Worm (Caenorhabditis elegans) whole organism, L1 larva: ENCODE measurements around the gene F59E12.15.

Experiments used
- C16A3.4 ChIP-seq: fragments of 150-350 bp; optimal IDR thresholded peaks from 2 replicates; lab custom pipeline; 2014; ENCODE audit warnings: missing biosample characterization, missing genetic modification characterization
- C34B4.2 ChIP-seq: sonication (generic microtip); optimal IDR thresholded peaks from 2 replicates; lab custom pipeline; 2017; ENCODE audit warnings: mild to moderate bottlenecking, missing genetic modification characterization, missing compliant biosample characterization
- F16B12.6 ChIP-seq: fragments of 150-350 bp; optimal IDR thresholded peaks from 2 replicates; lab custom pipeline; 2014; ENCODE audit warnings: missing biosample characterization, missing genetic modification characterization
- Y116A8C.19 ChIP-seq: sonication (generic microtip); optimal IDR thresholded peaks from 2 replicates; lab custom pipeline; 2016; ENCODE audit warnings: missing compliant biosample characterization, missing genetic modification characterization, borderline replicate concordance
- alr-1 ChIP-seq: fragments of 200-800 bp; sonication (Bioruptor generic); optimal IDR thresholded peaks from 2 replicates; lab custom pipeline; 2018; ENCODE audit warnings: borderline replicate concordance, mild to moderate bottlenecking, missing genetic modification characterization, missing compliant biosample characterization
- ama-1 ChIP-seq: fragments of 150-350 bp; optimal IDR thresholded peaks from 2 replicates; lab custom pipeline; 2014
- blmp-1 ChIP-seq: fragments of 150-350 bp; optimal IDR thresholded peaks from 2 replicates; lab custom pipeline; 2014; ENCODE audit warnings: missing biosample characterization, missing genetic modification characterization
- ceh-8 ChIP-seq: fragments of 200-800 bp; sonication (Bioruptor generic); optimal IDR thresholded peaks from 2 replicates; lab custom pipeline; 2018; ENCODE audit warnings: mild to moderate bottlenecking, missing genetic modification characterization, moderate library complexity, missing compliant biosample characterization
- ceh-88 ChIP-seq: fragments of 200-800 bp; sonication (Bioruptor generic); IDR thresholded peaks from 2 replicates; pipeline ENCODE4 v1.3.6; 2022; ENCODE audit warnings: missing genetic modification characterization, missing compliant biosample characterization
- ceh-90 ChIP-seq: sonication (generic microtip); optimal IDR thresholded peaks from 2 replicates; lab custom pipeline; 2016; ENCODE audit warnings: missing genetic modification characterization, missing compliant biosample characterization
- dpl-1 ChIP-seq, 3 experiments: fragments of 150-350 bp in 2 of 3; sonication (generic microtip) in 1 of 3; optimal IDR thresholded peaks; 2 replicates each; lab custom pipeline; 2014 to 2017; ENCODE audit warnings: missing biosample characterization in 3 of 3, missing genetic modification characterization in 3 of 3, missing genetic modification reagents in 3 of 3
- dsc-1 ChIP-seq: sonication (generic microtip); optimal IDR thresholded peaks from 2 replicates; lab custom pipeline; 2016; ENCODE audit warnings: mild to moderate bottlenecking, missing genetic modification characterization, missing compliant biosample characterization
- efl-1 ChIP-seq, 4 experiments: fragments of 150-350 bp; optimal IDR thresholded peaks in 3 of 4; peaks in 1 of 4; 1 replicate in 1 of 4; 2 replicates in 3 of 4; lab custom pipeline; 2014; ENCODE audit warnings: missing biosample characterization in 2 of 4, missing genetic modification characterization in 2 of 4, missing genetic modification reagents in 2 of 4
- efl-3 ChIP-seq: fragments of 200-800 bp; sonication (Bioruptor generic); optimal IDR thresholded peaks from 2 replicates; lab custom pipeline; 2018; ENCODE audit warnings: mild to moderate bottlenecking, missing genetic modification characterization, missing compliant biosample characterization
- egl-27 ChIP-seq, 2 experiments: fragments of 150-350 bp in 1 of 2; sonication (generic microtip); optimal IDR thresholded peaks; 3 replicates each; lab custom pipeline; 2017 to 2018; ENCODE audit warnings: missing biosample characterization in 2 of 2, missing genetic modification characterization in 2 of 2, missing genetic modification reagents in 2 of 2
- elt-2 ChIP-seq: sonication (generic microtip); optimal IDR thresholded peaks from 2 replicates; lab custom pipeline; 2016; ENCODE audit warnings: missing genetic modification characterization, mild to moderate bottlenecking, inconsistent platforms, missing compliant biosample characterization, missing genetic modification reagents
- elt-3 ChIP-seq, 6 experiments: fragments of 150-350 bp in 1 of 6; sonication (generic microtip); optimal IDR thresholded peaks; 2 replicates each; lab custom pipeline; 2017 to 2018; ENCODE audit warnings: missing biosample characterization in 6 of 6, missing genetic modification characterization in 6 of 6, inconsistent platforms in 1 of 6
- ets-5 ChIP-seq: fragments of 200-800 bp; sonication (Bioruptor generic); IDR thresholded peaks from 2 replicates; pipeline ENCODE4 v1.3.6; 2022; ENCODE audit warnings: missing genetic modification characterization, missing compliant biosample characterization
- fkh-10 ChIP-seq: sonication (generic microtip); optimal IDR thresholded peaks from 2 replicates; lab custom pipeline; 2017; ENCODE audit warnings: missing biosample characterization, missing genetic modification reagents, missing genetic modification characterization
- fkh-4 ChIP-seq: sonication (generic microtip); optimal IDR thresholded peaks from 2 replicates; lab custom pipeline; 2016; ENCODE audit warnings: missing compliant biosample characterization, missing genetic modification characterization, borderline replicate concordance
- fos-1 ChIP-seq: fragments of 150-350 bp; optimal IDR thresholded peaks from 2 replicates; lab custom pipeline; 2014; ENCODE audit warnings: missing biosample characterization, missing genetic modification characterization
- hlh-17 ChIP-seq: fragments of 200-800 bp; sonication (Bioruptor generic); optimal IDR thresholded peaks from 2 replicates; lab custom pipeline; 2018; ENCODE audit warnings: missing genetic modification characterization, mild to moderate bottlenecking, missing compliant biosample characterization, moderate library complexity, borderline replicate concordance
- hpl-2 ChIP-seq: fragments of 150-350 bp; optimal IDR thresholded peaks from 2 replicates; lab custom pipeline; 2014; ENCODE audit warnings: missing biosample characterization, missing genetic modification reagents, missing genetic modification characterization
- irx-1 ChIP-seq: sonication (generic microtip); optimal IDR thresholded peaks from 2 replicates; lab custom pipeline; 2016; ENCODE audit warnings: missing genetic modification characterization, missing compliant biosample characterization
- jun-1 ChIP-seq: fragments of 150-350 bp; optimal IDR thresholded peaks from 2 replicates; lab custom pipeline; 2014; ENCODE audit warnings: missing biosample characterization, missing genetic modification reagents, missing genetic modification characterization
- lin-13 ChIP-seq: fragments of 150-350 bp; optimal IDR thresholded peaks from 2 replicates; lab custom pipeline; 2014; ENCODE audit warnings: missing biosample characterization, missing genetic modification reagents, missing genetic modification characterization
- lin-14 ChIP-seq: fragments of 200-800 bp; sonication (Bioruptor generic); optimal IDR thresholded peaks from 2 replicates; lab custom pipeline; 2018; ENCODE audit warnings: mild to moderate bottlenecking, missing genetic modification characterization, moderate library complexity, missing compliant biosample characterization
- lin-15B ChIP-seq: fragments of 150-350 bp; sonication (generic microtip); optimal IDR thresholded peaks from 3 replicates; lab custom pipeline; 2014; ENCODE audit warnings: missing biosample characterization, missing genetic modification characterization
- lir-3 ChIP-seq: sonication (generic microtip); optimal IDR thresholded peaks from 2 replicates; lab custom pipeline; 2016; ENCODE audit warnings: mild to moderate bottlenecking, missing genetic modification characterization, moderate library complexity, missing compliant biosample characterization; ENCODE audit not compliant: poor library complexity
- lsy-2 ChIP-seq, 2 experiments: fragments of 150-350 bp; optimal IDR thresholded peaks; 2 replicates each; lab custom pipeline; 2014; ENCODE audit warnings: missing biosample characterization in 2 of 2, missing genetic modification characterization in 2 of 2
- mab-9 ChIP-seq: fragments of 200-800 bp; sonication (Bioruptor generic); IDR thresholded peaks from 2 replicates; pipeline ENCODE4 v1.3.6; 2022; ENCODE audit warnings: missing genetic modification reagents, missing genetic modification characterization, missing compliant biosample characterization
- mdl-1 ChIP-seq, 2 experiments: fragments of 150-350 bp; optimal IDR thresholded peaks; 2 replicates each; lab custom pipeline; 2014 to 2017; ENCODE audit warnings: missing biosample characterization in 2 of 2, missing genetic modification characterization in 2 of 2, inconsistent platforms in 1 of 2
- mef-2 ChIP-seq: fragments of 150-350 bp; optimal IDR thresholded peaks from 2 replicates; lab custom pipeline; 2014; ENCODE audit warnings: missing biosample characterization, missing genetic modification characterization
- nhr-11 ChIP-seq: fragments of 150-350 bp; optimal IDR thresholded peaks from 2 replicates; lab custom pipeline; 2014; ENCODE audit warnings: missing biosample characterization, missing genetic modification characterization
- nhr-19 ChIP-seq: fragments of 200-800 bp; sonication (Bioruptor generic); conservative IDR thresholded peaks from 2 replicates; pipeline ENCODE4 v1.3.6; 2022; ENCODE audit warnings: missing genetic modification characterization, missing compliant biosample characterization
- nhr-237 ChIP-seq: fragments of 150-350 bp; optimal IDR thresholded peaks from 2 replicates; lab custom pipeline; 2014; ENCODE audit warnings: missing biosample characterization, missing genetic modification characterization
- nhr-28 ChIP-seq: fragments of 150-350 bp; optimal IDR thresholded peaks from 2 replicates; lab custom pipeline; 2014; ENCODE audit warnings: missing biosample characterization, missing genetic modification characterization
- nhr-77 ChIP-seq: fragments of 150-350 bp; optimal IDR thresholded peaks from 2 replicates; lab custom pipeline; 2014; ENCODE audit warnings: missing biosample characterization, missing genetic modification characterization
- nhr-85 ChIP-seq: sonication (generic microtip); peaks from one replicate; lab custom pipeline; 2016; ENCODE audit warnings: missing genetic modification characterization, inconsistent platforms, missing compliant biosample characterization
- nhr-90 ChIP-seq: sonication (generic microtip); optimal IDR thresholded peaks from 2 replicates; lab custom pipeline; 2016; ENCODE audit warnings: mild to moderate bottlenecking, missing genetic modification characterization, missing compliant biosample characterization; ENCODE audit not compliant: poor library complexity
- pag-3 ChIP-seq: sonication (generic microtip); optimal IDR thresholded peaks from 2 replicates; lab custom pipeline; 2017; ENCODE audit warnings: missing genetic modification characterization, mild to moderate bottlenecking, missing compliant biosample characterization, antibody characterized with exemption, borderline replicate concordance; ENCODE audit not compliant: insufficient read depth
- pqm-1 ChIP-seq: sonication (generic microtip); optimal IDR thresholded peaks from 3 replicates; lab custom pipeline; 2017; ENCODE audit warnings: missing biosample characterization, missing genetic modification characterization
- snpc-4 ChIP-seq: fragments of 150-350 bp; optimal IDR thresholded peaks from 2 replicates; lab custom pipeline; 2014; ENCODE audit warnings: missing biosample characterization, missing genetic modification characterization
- sox-4 ChIP-seq: sonication (generic microtip); optimal IDR thresholded peaks from 2 replicates; lab custom pipeline; 2016; ENCODE audit warnings: missing genetic modification characterization, missing compliant biosample characterization
- sup-37 ChIP-seq: fragments of 200-800 bp; sonication (Bioruptor generic); optimal IDR thresholded peaks from 2 replicates; lab custom pipeline; 2018; ENCODE audit warnings: mild to moderate bottlenecking, missing genetic modification characterization, missing compliant biosample characterization
- swsn-7 ChIP-seq: sonication (generic microtip); optimal IDR thresholded peaks from 2 replicates; lab custom pipeline; 2016; ENCODE audit warnings: missing genetic modification characterization, missing compliant biosample characterization
- unc-130 ChIP-seq: fragments of 150-350 bp; optimal IDR thresholded peaks from 2 replicates; lab custom pipeline; 2017; ENCODE audit warnings: missing biosample characterization, missing genetic modification characterization, inconsistent platforms
- unc-30 ChIP-seq: sonication (generic microtip); optimal IDR thresholded peaks from 2 replicates; lab custom pipeline; 2017; ENCODE audit warnings: missing biosample characterization, missing genetic modification characterization
- unc-86 ChIP-seq: sonication (generic microtip); optimal IDR thresholded peaks from 2 replicates; lab custom pipeline; 2016; ENCODE audit warnings: missing genetic modification characterization, missing compliant biosample characterization
- xbp-1 ChIP-seq: sonication (generic microtip); optimal IDR thresholded peaks from 2 replicates; lab custom pipeline; 2016; ENCODE audit warnings: missing genetic modification characterization, missing compliant biosample characterization
- ztf-11 ChIP-seq, 2 experiments: sonication (generic microtip); optimal IDR thresholded peaks; 2 replicates each; lab custom pipeline; 2016 to 2017; ENCODE audit warnings: missing genetic modification characterization in 2 of 2, missing biosample characterization in 1 of 2, missing compliant biosample characterization in 1 of 2
- ztf-4 ChIP-seq: fragments of 150-350 bp; optimal IDR thresholded peaks from 2 replicates; lab custom pipeline; 2014; ENCODE audit warnings: missing biosample characterization, missing genetic modification characterization

F59E12.15 gene

ce11 chrII:5594210-5594764 is 33.9 kb downstream of the F59E12.15 start, which contains the start of gene ttc-4:
Gene ttc-4 (plus strand): TSS chrII:5594714.
- TF ChIP-seq hlh-17 (GFP tag; lab: Kevin White, UChicago) = no peak
- no peak for TF ChIP-seq pqm-1 (tag; lab: Kevin White, UChicago)
- peak; percentile 26 for TF ChIP-seq nhr-90
- no peak for TF ChIP-seq unc-86 (tag; lab: Kevin White, UChicago)
- TF ChIP-seq C34B4.2 (tag; lab: Kevin White, UChicago) = no peak
- TF ChIP-seq nhr-28 (tag; lab: Kevin White, UChicago) = no peak
- no peak for TF ChIP-seq mdl-1 (tag; optimal IDR thresholded peaks at IDR 0.05; lab: Kevin White, UChicago)
- TF ChIP-seq hpl-2 (GFP tag; lab: Kevin White, UChicago) = no peak
- no peak for TF ChIP-seq ets-5
- TF ChIP-seq fos-1 (tag; lab: Kevin White, UChicago) = no peak
- TF ChIP-seq elt-2 (tag; lab: Kevin White, UChicago) = peak; percentile 8
- TF ChIP-seq unc-30 (tag; lab: Kevin White, UChicago) = no peak
- TF ChIP-seq jun-1 = no peak
- no peak for TF ChIP-seq egl-27 (tag; optimal IDR thresholded peaks at IDR 0.05; lab: Kevin White, UChicago)
- no peak for TF ChIP-seq sox-4 (tag; lab: Kevin White, UChicago)
- no peak for TF ChIP-seq ama-1 (lab: Kevin White, UChicago)
- no peak for TF ChIP-seq dsc-1
- TF ChIP-seq snpc-4 (tag; lab: Kevin White, UChicago) = peak; percentile 15
- TF ChIP-seq alr-1 (tag; lab: Kevin White, UChicago) = no peak
- peak; percentile 12 for TF ChIP-seq F16B12.6 (tag; lab: Kevin White, UChicago)
- no peak for TF ChIP-seq swsn-7
- TF ChIP-seq lin-15B (tag; lab: Kevin White, UChicago) = peak; percentile 48
- TF ChIP-seq irx-1 (tag; lab: Kevin White, UChicago) = peak; percentile 17
- TF ChIP-seq sup-37 (GFP tag; lab: Kevin White, UChicago) = no peak
- no peak for TF ChIP-seq nhr-237
- TF ChIP-seq C16A3.4 = peak; percentile 76
- no peak for TF ChIP-seq fkh-10
- peak; percentile 28 for TF ChIP-seq blmp-1 (tag; lab: Kevin White, UChicago)
- TF ChIP-seq unc-130 = peak; percentile 40
- no peak for TF ChIP-seq fkh-4 (tag; lab: Kevin White, UChicago)
- no peak for TF ChIP-seq mab-9 (GFP tag; lab: Robert Waterston, UW)
- no peak for TF ChIP-seq ceh-88 (GFP tag; lab: Robert Waterston, UW)
- TF ChIP-seq lsy-2 (tag; optimal IDR thresholded peaks at IDR 0.05; lab: Kevin White, UChicago) = peak; percentile 5 to 82
- TF ChIP-seq ceh-8 (GFP tag; lab: Kevin White, UChicago) = no peak
- TF ChIP-seq xbp-1 = peak; percentile 33
- TF ChIP-seq mef-2 = no peak
- TF ChIP-seq lin-14 = peak; percentile 51
- TF ChIP-seq nhr-19 (GFP tag; lab: Robert Waterston, UW) = no peak
- no peak for TF ChIP-seq lin-13
- TF ChIP-seq pag-3 (tag; lab: Kevin White, UChicago) = no peak
- TF ChIP-seq ztf-11 (tag; optimal IDR thresholded peaks at IDR 0.05; lab: Kevin White, UChicago) = no peak
- TF ChIP-seq efl-1 (optimal IDR thresholded peaks at IDR 0.05; lab: Kevin White, UChicago) = peak; percentile 50 to 59
- peak; percentile 1 to 58 for TF ChIP-seq efl-1 (GFP tag; optimal IDR thresholded peaks at IDR 0.05 in 1 of 2; lab: Kevin White, UChicago)
- no peak for TF ChIP-seq ztf-4
- TF ChIP-seq lir-3 (tag; lab: Kevin White, UChicago) = peak; percentile 63
- no peak for TF ChIP-seq ceh-90 (tag; lab: Kevin White, UChicago)
- TF ChIP-seq nhr-77 (tag; lab: Kevin White, UChicago) = peak; percentile 34
- no peak for TF ChIP-seq Y116A8C.19 (tag; lab: Kevin White, UChicago)
- no peak for TF ChIP-seq efl-3 (GFP tag; lab: Kevin White, UChicago)
- peak in 1 of 6 experiments; percentile 21 for TF ChIP-seq elt-3 (tag; optimal IDR thresholded peaks at IDR 0.05; lab: Kevin White, UChicago)
- TF ChIP-seq nhr-85 = peak; percentile 69
- no peak for TF ChIP-seq nhr-11 (tag; lab: Kevin White, UChicago)
- peak; percentile 11 to 67 (median 41) for TF ChIP-seq dpl-1 (GFP tag; optimal IDR thresholded peaks at IDR 0.05; lab: Kevin White, UChicago)
